Worm (Caenorhabditis elegans) whole organism, L3 larva: ENCODE results near the gene C04C11.25.

Source experiments
- R02D3.7 ChIP-seq: fragments of 150-350 bp; optimal IDR thresholded peaks from 2 replicates; lab custom pipeline; 2014; ENCODE audit warnings: missing biosample characterization, missing genetic modification characterization
- ZK546.5 ChIP-seq: sonication (generic microtip); optimal IDR thresholded peaks from 2 replicates; lab custom pipeline; 2017; ENCODE audit warnings: missing biosample characterization, missing genetic modification characterization
- aly-2 ChIP-seq: fragments of 150-350 bp; optimal IDR thresholded peaks from 2 replicates; lab custom pipeline; 2014; ENCODE audit warnings: missing biosample characterization, missing genetic modification characterization
- ceh-82 ChIP-seq: fragments of 150-350 bp; optimal IDR thresholded peaks from 2 replicates; lab custom pipeline; 2014; ENCODE audit warnings: missing biosample characterization, missing genetic modification characterization
- ceh-9 ChIP-seq: sonication (generic microtip); optimal IDR thresholded peaks from 2 replicates; lab custom pipeline; 2018; ENCODE audit warnings: missing biosample characterization, missing genetic modification characterization
- egl-27 ChIP-seq: sonication (generic microtip); optimal IDR thresholded peaks from 4 replicates; lab custom pipeline; 2017; ENCODE audit warnings: missing biosample characterization, missing genetic modification reagents, missing genetic modification characterization
- elt-1 ChIP-seq: fragments of 150-350 bp; optimal IDR thresholded peaks from 2 replicates; lab custom pipeline; 2014; ENCODE audit warnings: missing biosample characterization, missing genetic modification characterization
- elt-2 ChIP-seq: sonication (generic microtip); optimal IDR thresholded peaks from 2 replicates; lab custom pipeline; 2016; ENCODE audit warnings: missing genetic modification reagents, mild to moderate bottlenecking, missing genetic modification characterization, missing compliant biosample characterization
- elt-3 ChIP-seq, 3 experiments: fragments of 150-350 bp in 1 of 3; sonication (generic microtip) in 2 of 3; optimal IDR thresholded peaks; 2 replicates in 2 of 3; 4 replicates in 1 of 3; lab custom pipeline; 2014 to 2017; ENCODE audit warnings: missing biosample characterization in 3 of 3, missing genetic modification characterization in 3 of 3
- eor-1 ChIP-seq, 2 experiments: fragments of 150-350 bp; optimal IDR thresholded peaks; 2 replicates each; lab custom pipeline; 2014 to 2018; ENCODE audit warnings: missing biosample characterization in 2 of 2, missing genetic modification characterization in 2 of 2
- fkh-10 ChIP-seq: sonication (generic microtip); optimal IDR thresholded peaks from 2 replicates; lab custom pipeline; 2017; ENCODE audit warnings: missing biosample characterization, missing genetic modification reagents, missing genetic modification characterization
- fkh-2 ChIP-seq: fragments of 150-350 bp; optimal IDR thresholded peaks from 2 replicates; lab custom pipeline; 2014; ENCODE audit warnings: missing biosample characterization, missing genetic modification reagents, missing genetic modification characterization
- fos-1 ChIP-seq: fragments of 150-350 bp; optimal IDR thresholded peaks from 2 replicates; lab custom pipeline; 2014; ENCODE audit warnings: missing biosample characterization, missing genetic modification characterization
- hmg-11 ChIP-seq: sonication (generic microtip); optimal IDR thresholded peaks from 2 replicates; lab custom pipeline; 2016; ENCODE audit warnings: missing genetic modification characterization, missing compliant biosample characterization
- lin-39 ChIP-seq: fragments of 150-350 bp; optimal IDR thresholded peaks from 2 replicates; lab custom pipeline; 2018; ENCODE audit warnings: missing biosample characterization, missing genetic modification reagents, missing genetic modification characterization
- lsy-12 ChIP-seq: sonication (generic microtip); optimal IDR thresholded peaks from 2 replicates; lab custom pipeline; 2016; ENCODE audit warnings: mild to moderate bottlenecking, missing genetic modification characterization, missing compliant biosample characterization
- mml-1 ChIP-seq: fragments of 150-350 bp; sonication (generic microtip); optimal IDR thresholded peaks from 3 replicates; lab custom pipeline; 2014; ENCODE audit warnings: missing biosample characterization, missing genetic modification characterization
- nfya-1 ChIP-seq: sonication (generic microtip); optimal IDR thresholded peaks from 2 replicates; lab custom pipeline; 2017; ENCODE audit warnings: missing genetic modification characterization, mild to moderate bottlenecking, missing compliant biosample characterization, antibody characterized with exemption, moderate library complexity; ENCODE audit not compliant: insufficient read depth
- nhr-237 ChIP-seq: fragments of 150-350 bp; optimal IDR thresholded peaks from 2 replicates; lab custom pipeline; 2014; ENCODE audit warnings: missing biosample characterization, missing genetic modification characterization
- nhr-25 ChIP-seq: sonication (generic microtip); optimal IDR thresholded peaks from 2 replicates; lab custom pipeline; 2017; ENCODE audit warnings: missing biosample characterization, missing genetic modification characterization
- nhr-28 ChIP-seq: fragments of 150-350 bp; optimal IDR thresholded peaks from 2 replicates; lab custom pipeline; 2014; ENCODE audit warnings: missing biosample characterization, missing genetic modification characterization
- nhr-43 ChIP-seq: sonication (generic microtip); optimal IDR thresholded peaks from 2 replicates; lab custom pipeline; 2016; ENCODE audit warnings: mild to moderate bottlenecking, missing genetic modification characterization, missing compliant biosample characterization; ENCODE audit not compliant: poor library complexity, severe bottlenecking
- nhr-67 ChIP-seq: fragments of 150-350 bp; optimal IDR thresholded peaks from 2 replicates; lab custom pipeline; 2014; ENCODE audit warnings: missing biosample characterization, missing genetic modification characterization
- nhr-77 ChIP-seq: fragments of 150-350 bp; optimal IDR thresholded peaks from 2 replicates; lab custom pipeline; 2014; ENCODE audit warnings: missing biosample characterization, missing genetic modification characterization
- pha-4 ChIP-seq: fragments of 150-350 bp; optimal IDR thresholded peaks from 2 replicates; lab custom pipeline; 2014; ENCODE audit warnings: missing biosample characterization, missing genetic modification reagents, missing genetic modification characterization
- pqm-1 ChIP-seq: fragments of 150-350 bp; optimal IDR thresholded peaks from 2 replicates; lab custom pipeline; 2017; ENCODE audit warnings: missing biosample characterization, missing genetic modification characterization, inconsistent platforms
- sea-2 ChIP-seq: fragments of 150-350 bp; sonication (generic microtip); optimal IDR thresholded peaks from 4 replicates; lab custom pipeline; 2014; ENCODE audit warnings: missing biosample characterization, missing genetic modification reagents, missing genetic modification characterization
- skn-1 ChIP-seq: fragments of 150-350 bp; optimal IDR thresholded peaks from 2 replicates; lab custom pipeline; 2014; ENCODE audit warnings: missing biosample characterization, missing genetic modification characterization
- tbx-2 ChIP-seq: sonication (generic microtip); optimal IDR thresholded peaks from 2 replicates; lab custom pipeline; 2016; ENCODE audit warnings: mild to moderate bottlenecking, missing genetic modification characterization, missing compliant biosample characterization
- unc-62 ChIP-seq: fragments of 150-350 bp; sonication (generic microtip); optimal IDR thresholded peaks from 4 replicates; lab custom pipeline; 2014; ENCODE audit warnings: missing biosample characterization, missing genetic modification reagents, missing genetic modification characterization
- ztf-11 ChIP-seq: fragments of 150-350 bp; optimal IDR thresholded peaks from 2 replicates; lab custom pipeline; 2014; ENCODE audit warnings: missing biosample characterization, missing genetic modification characterization
- ztf-4 ChIP-seq: fragments of 150-350 bp; optimal IDR thresholded peaks from 2 replicates; lab custom pipeline; 2014; ENCODE audit warnings: missing biosample characterization, missing genetic modification characterization

The C04C11.25 gene

DNA sequence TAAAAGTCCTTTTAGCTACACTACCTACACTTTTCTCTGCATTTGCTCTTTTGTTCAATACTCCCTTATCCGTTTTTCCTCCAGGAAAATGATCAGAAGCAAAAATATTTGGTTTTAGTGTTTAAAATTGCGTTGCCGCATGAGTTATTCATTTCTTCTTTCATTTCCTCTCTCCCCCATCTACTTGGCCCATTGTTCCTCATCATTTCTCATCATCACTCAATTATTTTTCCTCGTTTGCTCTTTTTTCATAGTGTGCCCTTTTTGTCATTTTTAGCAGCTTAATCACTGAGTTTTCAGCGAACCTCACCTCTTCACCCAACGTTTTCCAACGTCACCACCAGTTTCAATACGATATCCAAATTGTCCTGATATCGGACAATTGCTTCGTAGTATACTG is 34.0 kb upstream of the C04C11.25 start, which contains the start of gene dyc-1:
TSS of gene dyc-1 (plus strand) at position 301 of the 400 bp plus-strand sequence.
- TF ChIP-seq unc-62 (GFP tag; lab: Kevin White, UChicago) (no peak), tbx-2 (tag; lab: Kevin White, UChicago) (no peak), ztf-11 (tag; lab: Kevin White, UChicago) (no peak)

DNA sequence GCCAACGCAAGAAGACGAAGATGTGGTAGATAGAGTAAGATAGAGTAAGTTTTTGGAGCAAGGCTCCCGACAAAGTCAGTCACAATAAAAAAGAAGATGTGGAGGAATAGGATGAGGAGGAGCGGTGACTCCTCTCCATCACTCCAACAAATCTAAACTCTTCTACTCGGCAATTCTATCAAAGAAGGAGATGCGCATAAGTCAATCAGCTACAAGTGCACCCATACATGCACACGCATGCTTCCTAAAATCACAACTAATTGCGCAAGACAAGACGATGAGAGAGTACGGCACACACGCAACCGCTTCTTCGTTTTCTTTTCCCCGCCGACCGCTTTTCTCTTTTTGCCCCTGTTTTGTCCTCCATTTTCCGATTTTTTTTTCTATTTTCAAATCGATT is 32.3 kb upstream of the C04C11.25 start:
- peak; percentile 59 for TF ChIP-seq fkh-10 (GFP tag; lab: Kevin White, UChicago)
- no peak for TF ChIP-seq nhr-28 (tag; lab: Kevin White, UChicago)
- no peak for TF ChIP-seq R02D3.7 (tag; lab: Kevin White, UChicago)
- no peak for TF ChIP-seq nhr-237
- TF ChIP-seq ceh-82 (tag; lab: Kevin White, UChicago) = no peak
- no peak for TF ChIP-seq ceh-9 (tag; lab: Kevin White, UChicago)
- TF ChIP-seq lin-39 (tag; lab: Kevin White, UChicago) = peak; percentile 2
- no peak for TF ChIP-seq elt-3 (tag; optimal IDR thresholded peaks at IDR 0.05; lab: Kevin White, UChicago)
- TF ChIP-seq, all 47 proteins: peak for 2

DNA sequence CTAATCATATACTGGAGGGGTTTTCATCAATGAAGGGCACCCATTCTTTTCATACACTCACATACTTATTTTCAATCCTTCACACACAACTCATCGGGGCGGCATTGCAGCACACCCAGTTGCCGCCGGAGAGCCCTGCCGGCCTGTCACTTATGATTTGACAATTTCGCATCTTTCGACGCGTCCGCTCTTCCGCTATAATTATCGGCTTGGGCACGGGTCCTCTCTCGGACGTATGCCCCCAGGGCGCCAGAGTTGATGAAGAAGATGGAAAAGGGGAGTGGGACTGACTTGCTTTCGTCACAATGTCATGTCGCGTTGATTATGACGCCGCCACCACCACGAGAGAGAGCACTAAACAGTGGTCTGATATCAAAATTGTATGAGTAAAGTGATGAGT is 29.1 kb upstream of the C04C11.25 start:
- TF ChIP-seq aly-2 (tag; lab: Kevin White, UChicago) (no peak), lin-39 (tag; lab: Kevin White, UChicago) (peak; percentile 7)

DNA sequence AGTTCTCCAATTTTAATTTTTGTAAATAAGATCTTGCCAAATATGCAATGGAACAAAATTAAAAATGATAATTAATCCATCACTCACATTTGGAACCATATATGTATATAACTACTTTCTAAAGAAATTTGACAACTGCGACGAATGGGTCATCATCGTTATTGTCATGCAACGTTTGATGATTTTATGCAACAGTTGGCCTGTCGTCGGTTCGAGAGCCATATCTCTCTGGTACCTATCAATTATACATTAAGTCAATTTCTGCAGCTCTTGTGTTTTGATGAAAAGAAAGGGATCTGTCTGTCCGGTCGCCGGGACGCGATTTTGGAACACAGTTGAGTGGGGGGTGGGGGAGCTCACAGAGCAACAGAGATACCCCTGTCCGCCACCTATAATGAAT is 24.0 kb upstream of the C04C11.25 start:
- TF ChIP-seq pha-4 (tag; lab: Kevin White, UChicago) = no peak
- TF ChIP-seq sea-2 = no peak
- no peak for TF ChIP-seq elt-2 (tag; lab: Kevin White, UChicago)
- TF ChIP-seq skn-1 (tag; lab: Kevin White, UChicago) = no peak
- no peak for TF ChIP-seq fkh-2 (tag; lab: Kevin White, UChicago)
- no peak for TF ChIP-seq nfya-1
- no peak for TF ChIP-seq unc-62 (GFP tag; lab: Kevin White, UChicago)
- TF ChIP-seq fos-1 (tag; lab: Kevin White, UChicago) = no peak
- TF ChIP-seq nhr-28 (tag; lab: Kevin White, UChicago) = no peak
- no peak for TF ChIP-seq eor-1 (tag; optimal IDR thresholded peaks at IDR 0.05; lab: Kevin White, UChicago)
- TF ChIP-seq ztf-4 (tag; lab: Kevin White, UChicago) = no peak

DNA sequence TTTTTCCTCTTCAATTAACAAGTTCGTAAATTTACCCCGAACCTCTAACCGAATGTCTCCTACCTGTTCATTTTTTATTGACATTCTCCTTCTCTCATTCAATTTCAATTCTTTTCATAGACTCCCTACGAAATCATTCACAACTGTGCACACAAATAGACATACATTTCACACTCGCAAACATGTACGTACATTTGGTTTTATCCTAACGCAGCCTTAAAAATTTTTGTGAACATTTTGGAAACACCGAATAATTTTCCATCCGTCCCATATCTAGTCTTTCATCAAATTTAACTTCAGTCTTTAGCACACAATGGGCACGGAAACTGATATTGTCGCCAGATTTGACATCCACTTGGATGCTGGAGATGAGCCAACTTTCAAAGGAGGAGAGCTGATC is 18.2 kb upstream of the C04C11.25 start, which contains the start of gene arrd-25:
TSS of gene arrd-25 (plus strand) at position 301 of the 400 bp plus-strand sequence.
- TF ChIP-seq nhr-43 (tag; lab: Kevin White, UChicago) (no peak), pha-4 (tag; lab: Kevin White, UChicago) (peak; percentile 38), mml-1 (no peak), lsy-12 (tag; lab: Kevin White, UChicago) (no peak)

DNA sequence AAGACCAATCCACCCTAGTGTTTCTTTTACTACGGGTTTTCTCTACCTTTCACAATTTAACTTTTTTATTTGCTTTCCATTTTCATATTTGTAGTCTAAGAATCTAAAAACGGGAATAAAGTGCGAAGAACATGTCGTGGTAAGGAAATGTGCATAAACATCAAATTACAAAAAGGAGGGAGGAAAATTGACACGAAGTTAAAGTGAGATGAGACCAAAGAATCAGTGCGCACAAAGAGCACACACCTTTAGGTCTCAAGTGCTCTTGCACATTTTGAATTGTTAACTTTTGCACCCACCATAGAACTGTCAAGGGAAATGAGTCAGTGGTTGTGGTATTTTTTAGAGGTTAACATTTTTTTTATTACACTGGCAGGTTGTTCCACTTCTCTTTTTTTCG is 15.3 kb upstream of the C04C11.25 start:
- TF ChIP-seq elt-2 (tag; lab: Kevin White, UChicago) (peak; percentile 39), mml-1 (no peak), pqm-1 (peak; percentile 55), pha-4 (tag; lab: Kevin White, UChicago) (peak; percentile 29)
- TF ChIP-seq, all 47 proteins: peak for 3

DNA sequence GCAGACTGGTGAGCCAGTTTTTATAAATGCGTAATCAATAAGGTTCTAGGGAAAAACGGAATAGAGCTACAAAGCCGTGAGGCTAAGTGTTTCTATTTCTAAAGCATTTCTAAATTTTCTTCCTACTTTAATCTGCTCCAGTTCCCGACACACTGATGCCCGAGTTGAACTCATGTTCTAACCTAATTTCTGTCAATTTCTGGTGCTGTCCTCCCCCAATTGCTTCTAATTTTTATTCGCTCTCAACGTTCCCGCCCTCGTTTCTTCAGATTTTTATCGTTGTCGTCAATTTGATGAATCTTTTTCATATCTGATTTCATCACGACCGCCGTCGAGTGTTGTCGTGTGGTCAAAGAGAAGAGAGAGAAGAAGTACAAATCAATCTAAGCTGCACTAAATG is 14.6 kb upstream of the C04C11.25 start:
- TF ChIP-seq nhr-67 (no peak), hmg-11 (tag; lab: Kevin White, UChicago) (no peak), ceh-82 (tag; lab: Kevin White, UChicago) (no peak), elt-2 (tag; lab: Kevin White, UChicago) (no peak), elt-1 (tag; lab: Kevin White, UChicago) (no peak), nhr-77 (tag; lab: Kevin White, UChicago) (no peak), ZK546.5 (tag; lab: Kevin White, UChicago) (no peak), egl-27 (tag; lab: Kevin White, UChicago) (no peak), elt-3 (tag; optimal IDR thresholded peaks at IDR 0.05; lab: Kevin White, UChicago) (no peak), nhr-25 (tag; lab: Kevin White, UChicago) (no peak)
